Fruit fly (Drosophila melanogaster): ENCODE measurements around the gene ctrip.

The ctrip gene

DNA sequence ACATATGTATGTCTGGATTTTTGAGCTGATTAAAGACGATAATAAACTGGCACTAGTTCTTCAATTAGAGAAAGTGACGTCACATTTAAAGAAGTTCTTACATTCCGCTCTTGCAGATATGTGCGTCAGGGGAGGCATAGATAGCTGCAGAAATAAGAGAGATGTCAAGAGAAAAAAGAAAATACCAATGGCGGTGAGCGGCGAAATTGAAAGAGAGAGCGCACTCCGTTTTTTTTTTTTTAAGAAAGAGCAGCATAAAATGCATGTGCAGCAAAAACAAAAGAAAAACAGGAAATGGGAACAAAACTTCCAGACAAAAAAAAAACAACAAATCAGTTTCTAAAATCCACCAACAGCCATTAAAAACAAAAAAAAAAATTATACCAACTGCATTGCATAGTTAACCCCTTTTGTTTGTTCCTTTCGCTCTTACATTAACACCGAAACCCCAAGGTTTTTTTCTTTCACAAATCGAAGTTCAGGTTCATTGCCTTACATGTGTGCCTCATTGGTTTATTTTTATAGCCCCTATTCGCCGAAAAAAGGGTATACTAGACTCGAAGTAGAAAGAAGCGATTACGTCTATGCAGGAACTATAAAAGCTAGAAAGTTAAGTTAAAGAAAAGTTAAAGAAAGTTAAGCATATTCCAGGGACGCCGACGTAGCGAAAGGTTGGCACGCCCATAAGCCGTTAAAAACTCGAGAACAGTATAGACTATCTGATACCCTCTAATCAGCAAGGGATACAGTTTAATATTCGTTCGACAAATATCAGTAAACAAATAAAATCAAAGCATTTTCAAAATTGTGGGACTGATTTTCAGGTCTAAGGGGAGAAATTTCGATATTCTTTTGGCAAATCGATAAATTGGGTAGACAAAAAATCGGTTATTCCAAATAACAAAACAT lies 71.0 kb downstream of the ctrip start (continued):
- TF ChIP-seq CG6791 (GFP tag; IDR thresholded peaks at IDR 0.05; ENCODE audit: partially characterized antibody) (peak; percentile 82), vnd (GFP tag; IDR thresholded peaks at IDR 0.05; ENCODE audit: partially characterized antibody) (peak; percentile 67; the same call in 2 of the 3 replicates), pan (optimal IDR thresholded peaks at IDR 0.05) (no peak), pan (GFP tag; optimal IDR thresholded peaks at IDR 0.05 in 1 of 2, IDR thresholded peaks at IDR 0.05 in 1 of 2) (peak in 1 of 2 experiments; percentile 16), CG2199 (GFP tag; IDR thresholded peaks at IDR 0.05) (peak; percentile 45; the same call in 1 of the 3 replicates), CG7372 (GFP tag; IDR thresholded peaks at IDR 0.05) (no peak), pros (GFP tag; optimal IDR thresholded peaks at IDR 0.05) (peak; percentile 92), ham (GFP tag; IDR thresholded peaks at IDR 0.05) (no peak), onecut (GFP tag; IDR thresholded peaks at IDR 0.05) (peak; percentile 8; the same call in 1 of the 2 replicates), bsh (GFP tag; optimal IDR thresholded peaks at IDR 0.05) (peak in 1 of 2 experiments; percentile 93), chinmo (GFP tag; IDR thresholded peaks at IDR 0.05; ENCODE audit: partially characterized antibody) (0 out of 4 replicates have a peak, but pooled peaks have one; percentile 32), oc (tag; optimal IDR thresholded peaks at IDR 0.05) (no peak), D19A (tag; optimal IDR thresholded peaks at IDR 0.05) (peak; percentile 72), nerfin-2 (GFP tag; IDR thresholded peaks at IDR 0.05; ENCODE audit: partially characterized antibody) (peak; percentile 83), CG7963 (GFP tag; IDR thresholded peaks at IDR 0.05; ENCODE audit: partially characterized antibody) (peak; percentile 67; the same call in 2 of the 3 replicates), hb (GFP tag; IDR thresholded peaks at IDR 0.05; ENCODE audit: partially characterized antibody) (peak; percentile 80; the same call in 2 of the 3 replicates), CG3407 (GFP tag; optimal IDR thresholded peaks at IDR 0.05) (no peak), Hmx (GFP tag; optimal IDR thresholded peaks at IDR 0.05) (no peak), Mrtf (GFP tag; IDR thresholded peaks at IDR 0.05) (no peak), BtbVII (GFP tag; optimal IDR thresholded peaks at IDR 0.05) (no peak), Drgx (GFP tag; IDR thresholded peaks at IDR 0.05) (peak; percentile 64), CG17385 (GFP tag; optimal IDR thresholded peaks at IDR 0.05) (no peak), B-H2 (GFP tag; optimal IDR thresholded peaks at IDR 0.05) (no peak), tna (GFP tag; IDR thresholded peaks at IDR 0.05; ENCODE audit: partially characterized antibody) (peak; percentile 83), sqz (GFP tag; optimal IDR thresholded peaks at IDR 0.05) (peak; percentile 94), HmgZ (tag; optimal IDR thresholded peaks at IDR 0.05) (no peak), NK7.1 (GFP tag; optimal IDR thresholded peaks at IDR 0.05) (no peak), ato (GFP tag; IDR thresholded peaks at IDR 0.05; ENCODE audit: partially characterized antibody) (peak; percentile 19; the same call in 1 of the 2 replicates), Trl (optimal IDR thresholded peaks at IDR 0.05) (peak; percentile 77 to 83), Trl (GFP tag; optimal IDR thresholded peaks at IDR 0.05) (no peak), dmrt99B (tag; optimal IDR thresholded peaks at IDR 0.05) (no peak), CG14667 (GFP tag; IDR thresholded peaks at IDR 0.05) (no peak)

DNA sequence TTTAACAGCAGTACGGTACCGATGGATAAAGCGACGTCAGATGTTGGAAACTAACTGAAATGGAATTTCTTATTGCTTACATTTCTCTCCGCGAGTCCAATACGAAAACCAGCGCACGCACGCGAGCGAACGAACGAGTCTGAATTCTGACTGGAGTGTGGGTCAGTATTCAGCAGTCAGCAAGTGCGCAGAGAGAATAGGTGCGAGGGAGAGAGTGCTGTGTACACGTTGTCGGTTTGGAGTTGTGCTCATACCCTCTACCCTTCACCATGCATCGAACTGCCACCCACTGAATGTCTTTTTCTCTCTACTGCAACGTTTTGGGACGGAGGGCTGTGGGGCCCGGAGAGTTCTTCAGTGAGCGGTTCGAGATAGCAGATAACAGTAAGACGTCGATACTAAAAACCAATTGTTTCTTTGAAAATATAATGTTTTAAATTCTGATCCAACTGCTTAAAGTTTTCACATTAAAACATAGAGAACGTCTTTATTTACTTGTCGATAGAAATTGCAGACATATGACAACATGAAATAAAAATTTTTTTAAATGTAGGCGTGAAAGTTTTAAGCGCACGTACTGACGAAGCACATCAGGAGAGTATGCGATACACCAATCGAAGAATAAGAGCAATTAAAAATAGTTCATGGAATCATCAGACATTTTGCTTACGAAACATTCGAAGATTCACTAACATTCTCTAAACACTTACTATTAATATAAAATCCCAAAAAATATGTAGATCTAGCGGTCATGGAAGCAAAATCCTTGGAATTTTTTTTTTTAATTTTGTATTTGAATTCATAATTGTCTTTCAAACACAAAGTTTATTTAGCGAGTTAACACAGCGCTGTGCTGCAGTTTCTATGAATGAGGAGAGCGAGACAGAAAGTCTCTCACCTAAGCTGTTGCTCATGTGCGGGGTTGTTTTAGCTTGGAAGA lies 72.1 kb downstream of the ctrip start:
- TF ChIP-seq fd102C (GFP tag; optimal IDR thresholded peaks at IDR 0.05) = no peak
- no peak for TF ChIP-seq vnd (GFP tag; IDR thresholded peaks at IDR 0.05; ENCODE audit: partially characterized antibody)
- no peak for TF ChIP-seq CG32532 (GFP tag; IDR thresholded peaks at IDR 0.05)
- TF ChIP-seq odd (GFP tag; optimal IDR thresholded peaks at IDR 0.05) = peak; percentile 84
- peak; percentile 77 for TF ChIP-seq CG9876 (GFP tag; optimal IDR thresholded peaks at IDR 0.05)
- TF ChIP-seq ems (GFP tag; optimal IDR thresholded peaks at IDR 0.05) = peak; percentile 79
- TF ChIP-seq nmo (GFP tag; optimal IDR thresholded peaks at IDR 0.05) = peak; percentile 91
- TF ChIP-seq CG4854 (GFP tag; optimal IDR thresholded peaks at IDR 0.05) = peak; percentile 56
- no peak for TF ChIP-seq HLH3B (GFP tag; IDR thresholded peaks at IDR 0.05)
- TF ChIP-seq gem (tag; optimal IDR thresholded peaks at IDR 0.05) = peak; percentile 91
- TF ChIP-seq HLH54F (GFP tag; optimal IDR thresholded peaks at IDR 0.05) = peak; percentile 84
- no peak for TF ChIP-seq CG17612 (GFP tag; IDR thresholded peaks at IDR 0.05)
- peak; percentile 77 for TF ChIP-seq HLHmδ (GFP tag; optimal IDR thresholded peaks at IDR 0.05)
- no peak for TF ChIP-seq bbx (GFP tag; IDR thresholded peaks at IDR 0.05; ENCODE audit: partially characterized antibody)
- no peak for TF ChIP-seq Xrp1 (GFP tag; IDR thresholded peaks at IDR 0.05)
